Fruit fly (Drosophila melanogaster) whole organism, embryonic: ENCODE results near the gene mfas.
A peak's percentile ranks its signal among the peaks of the same experiment; 100 is the strongest.

Experiments
- BEAF-32 ChIP-seq: fragments of 200-800 bp; sonication (Bioruptor generic); optimal IDR thresholded peaks from 3 replicates; lab custom pipeline; 2017; ENCODE audit warnings: missing biosample characterization, missing genetic modification characterization, mild to moderate bottlenecking, moderate library complexity, missing genetic modification reagents
- CG10147 ChIP-seq: fragments of 200-800 bp; sonication (Bioruptor generic); optimal IDR thresholded peaks from 2 replicates; lab custom pipeline; 2019; ENCODE audit warnings: missing biosample characterization, mild to moderate bottlenecking, missing genetic modification characterization, moderate library complexity
- CG10274 ChIP-seq: fragments of 200-800 bp; sonication (Bioruptor generic); optimal IDR thresholded peaks from 3 replicates; lab custom pipeline; 2017; ENCODE audit warnings: missing biosample characterization, mild to moderate bottlenecking, missing genetic modification characterization
- CG10462 ChIP-seq: fragments of 200-800 bp; sonication (Bioruptor generic); optimal IDR thresholded peaks from 2 replicates; lab custom pipeline; 2016; ENCODE audit warnings: missing biosample characterization, missing genetic modification characterization
- CG10654 ChIP-seq: fragments of 200-800 bp; sonication (Bioruptor generic); optimal IDR thresholded peaks from 2 replicates; lab custom pipeline; 2016; ENCODE audit warnings: missing biosample characterization, missing genetic modification characterization
- CG10979 ChIP-seq: fragments of 200-800 bp; sonication (Bioruptor generic); optimal IDR thresholded peaks from 2 replicates; lab custom pipeline; 2018; ENCODE audit warnings: missing biosample characterization, mild to moderate bottlenecking, missing genetic modification characterization, moderate library complexity
- CG14860 ChIP-seq: fragments of 200-800 bp; sonication (Bioruptor generic); IDR thresholded peaks from 3 replicates; pipeline ENCODE4 v1.3.6; 2022; ENCODE audit warnings: missing biosample characterization, missing genetic modification characterization; ENCODE audit not compliant: partially characterized antibody
- CG15696 ChIP-seq: fragments of 200-800 bp; sonication (Bioruptor generic); optimal IDR thresholded peaks from 2 replicates; lab custom pipeline; 2019; ENCODE audit warnings: missing biosample characterization, mild to moderate bottlenecking, missing genetic modification characterization, moderate library complexity
- CG1647 ChIP-seq: fragments of 200-800 bp; sonication (Bioruptor generic); optimal IDR thresholded peaks from 3 replicates; lab custom pipeline; 2016; ENCODE audit warnings: missing biosample characterization, missing genetic modification characterization
- CG17385 ChIP-seq: fragments of 200-800 bp; sonication (Bioruptor generic); optimal IDR thresholded peaks from 3 replicates; lab custom pipeline; 2018; ENCODE audit warnings: missing biosample characterization, mild to moderate bottlenecking, missing genetic modification characterization
- CG2199 ChIP-seq: fragments of 200-800 bp; sonication (Bioruptor generic); IDR thresholded peaks from 3 replicates; pipeline ENCODE4 v1.3.6; 2022; ENCODE audit warnings: missing biosample characterization, missing genetic modification characterization
- CG30431 ChIP-seq: fragments of 200-800 bp; sonication (Bioruptor generic); optimal IDR thresholded peaks from 2 replicates; lab custom pipeline; 2017; ENCODE audit warnings: missing biosample characterization, missing genetic modification characterization
- CG33213 ChIP-seq: fragments of 200-800 bp; sonication (Bioruptor generic); optimal IDR thresholded peaks from 3 replicates; lab custom pipeline; 2016; ENCODE audit warnings: missing biosample characterization, missing genetic modification characterization
- CG3407 ChIP-seq: fragments of 200-800 bp; sonication (Bioruptor generic); optimal IDR thresholded peaks from 2 replicates; lab custom pipeline; 2018; ENCODE audit warnings: missing biosample characterization, mild to moderate bottlenecking, missing genetic modification characterization
- CG34422 ChIP-seq: fragments of 200-800 bp; sonication (Bioruptor generic); IDR thresholded peaks from 3 replicates; pipeline ENCODE4 v1.3.6; 2022; ENCODE audit warnings: missing biosample characterization, missing genetic modification characterization
- CG4282 ChIP-seq: fragments of 200-800 bp; sonication (Bioruptor generic); optimal IDR thresholded peaks from 2 replicates; lab custom pipeline; 2016; ENCODE audit warnings: missing biosample characterization, missing genetic modification characterization
- CG6175 ChIP-seq: fragments of 200-800 bp; sonication (Bioruptor generic); IDR thresholded peaks from 3 replicates; pipeline ENCODE4 v1.3.6; 2022; ENCODE audit warnings: missing biosample characterization, missing genetic modification characterization
- CG8089 ChIP-seq: fragments of 200-800 bp; sonication (Bioruptor generic); optimal IDR thresholded peaks from 3 replicates; lab custom pipeline; 2016; ENCODE audit warnings: missing biosample characterization, missing genetic modification characterization
- CG8944 ChIP-seq: fragments of 200-800 bp; sonication (Bioruptor generic); optimal IDR thresholded peaks from 3 replicates; lab custom pipeline; 2016; ENCODE audit warnings: missing biosample characterization, missing genetic modification characterization
- CG9932 ChIP-seq: fragments of 200-800 bp; sonication (Bioruptor generic); IDR thresholded peaks from 2 replicates; pipeline ENCODE4 v1.3.6; 2022; ENCODE audit warnings: missing biosample characterization, missing genetic modification characterization
- Deaf1 ChIP-seq: fragments of 200-800 bp; optimal IDR thresholded peaks from 3 replicates; lab custom pipeline; 2019; ENCODE audit warnings: missing biosample characterization, mild to moderate bottlenecking, missing genetic modification characterization, moderate library complexity
- Drgx ChIP-seq: fragments of 200-800 bp; sonication (Bioruptor generic); IDR thresholded peaks from 2 replicates; pipeline ENCODE4 v1.3.6; 2022; ENCODE audit warnings: missing biosample characterization, missing genetic modification characterization
- E2f1 ChIP-seq: fragments of 200-800 bp; sonication (Bioruptor generic); IDR thresholded peaks from 2 replicates; pipeline ENCODE4 v1.3.6; 2022; ENCODE audit warnings: missing biosample characterization, missing genetic modification characterization
- Hmr ChIP-seq: fragments of 200-800 bp; sonication (Bioruptor generic); optimal IDR thresholded peaks from 3 replicates; lab custom pipeline; 2017; ENCODE audit warnings: mild to moderate bottlenecking, missing biosample characterization, missing genetic modification reagents, missing genetic modification characterization
- Hr3 ChIP-seq: fragments of 200-800 bp; sonication (Bioruptor generic); optimal IDR thresholded peaks from 3 replicates; lab custom pipeline; 2016; ENCODE audit warnings: missing biosample characterization, missing genetic modification characterization
- Mad ChIP-seq: fragments of 200-800 bp; sonication (Bioruptor generic); optimal IDR thresholded peaks from 2 replicates; lab custom pipeline; 2016; ENCODE audit warnings: missing biosample characterization, missing genetic modification characterization
- Poxn ChIP-seq: fragments of 200-800 bp; sonication (Bioruptor generic); IDR thresholded peaks from 2 replicates; pipeline ENCODE4 v1.3.6; 2022; ENCODE audit warnings: missing biosample characterization, missing genetic modification characterization
- Sin3A ChIP-seq: fragments of >200 bp; optimal IDR thresholded peaks from 2 replicates; lab custom pipeline; 2018
- bab2 ChIP-seq: fragments of 200-800 bp; sonication (Bioruptor generic); optimal IDR thresholded peaks from 2 replicates; lab custom pipeline; 2016; ENCODE audit warnings: missing biosample characterization, missing genetic modification characterization
- bowl ChIP-seq: fragments of 200-800 bp; sonication (Bioruptor generic); IDR thresholded peaks from 2 replicates; pipeline ENCODE4 v1.3.6; 2022; ENCODE audit warnings: missing biosample characterization, missing genetic modification characterization
- cato ChIP-seq: fragments of 200-800 bp; sonication (Bioruptor generic); optimal IDR thresholded peaks from 2 replicates; lab custom pipeline; 2016; ENCODE audit warnings: missing biosample characterization, missing genetic modification characterization, borderline replicate concordance
- crp ChIP-seq, 2 experiments: fragments of 200-800 bp; sonication (Bioruptor generic); optimal IDR thresholded peaks; 2 replicates in 1 of 2; 3 replicates in 1 of 2; lab custom pipeline; 2017; ENCODE audit warnings: missing biosample characterization in 2 of 2, missing genetic modification characterization in 2 of 2, mild to moderate bottlenecking in 1 of 2, moderate library complexity in 1 of 2
- dpn ChIP-seq, 2 experiments: fragments of 200-800 bp; sonication (Bioruptor generic); optimal IDR thresholded peaks; 3 replicates each; lab custom pipeline; 2016; ENCODE audit warnings: missing biosample characterization in 2 of 2, missing genetic modification characterization in 2 of 2
- exex ChIP-seq: fragments of 200-800 bp; sonication (Bioruptor generic); optimal IDR thresholded peaks from 4 replicates; lab custom pipeline; 2018; ENCODE audit warnings: missing biosample characterization, mild to moderate bottlenecking, missing genetic modification characterization, moderate library complexity
- grn ChIP-seq: fragments of 200-800 bp; sonication (Bioruptor generic); optimal IDR thresholded peaks from 3 replicates; lab custom pipeline; 2017; ENCODE audit warnings: missing biosample characterization, missing genetic modification characterization
- klu ChIP-seq: fragments of 200-800 bp; sonication (Bioruptor generic); IDR thresholded peaks from 2 replicates; pipeline ENCODE4 v1.3.6; 2022; ENCODE audit warnings: missing biosample characterization, missing genetic modification characterization
- kni ChIP-seq: fragments of 200-800 bp; sonication (Bioruptor generic); optimal IDR thresholded peaks from 3 replicates; lab custom pipeline; 2017; ENCODE audit warnings: mild to moderate bottlenecking, missing biosample characterization, missing genetic modification reagents, missing genetic modification characterization
- lbe ChIP-seq: fragments of 200-800 bp; sonication (Bioruptor generic); optimal IDR thresholded peaks from 2 replicates; lab custom pipeline; 2016; ENCODE audit warnings: missing biosample characterization, mild to moderate bottlenecking, missing genetic modification characterization
- nmo ChIP-seq: fragments of 200-800 bp; sonication (Bioruptor generic); optimal IDR thresholded peaks from 2 replicates; lab custom pipeline; 2018; ENCODE audit warnings: missing biosample characterization, mild to moderate bottlenecking, missing genetic modification characterization, moderate library complexity
- nom ChIP-seq: fragments of 200-800 bp; sonication (Bioruptor generic); optimal IDR thresholded peaks from 2 replicates; lab custom pipeline; 2017; ENCODE audit warnings: missing biosample characterization, missing genetic modification characterization, mild to moderate bottlenecking, moderate library complexity, missing genetic modification reagents
- pita ChIP-seq: fragments of 200-800 bp; sonication (Bioruptor generic); optimal IDR thresholded peaks from 2 replicates; lab custom pipeline; 2017; ENCODE audit warnings: missing biosample characterization, mild to moderate bottlenecking, missing genetic modification characterization
- prd ChIP-seq, 3 experiments: fragments of >200 bp in 2 of 3; fragments of 200-800 bp in 1 of 3; sonication (Bioruptor generic) in 1 of 3; optimal IDR thresholded peaks in 2 of 3; IDR thresholded peaks in 1 of 3; 2 replicates in 2 of 3; 3 replicates in 1 of 3; pipeline versions ENCODE4 v1.3.6 to Lab custom; 2017 to 2022; ENCODE audit warnings: missing biosample characterization in 1 of 3, missing genetic modification characterization in 1 of 3
- stwl ChIP-seq: fragments of 200-800 bp; sonication (Bioruptor generic); optimal IDR thresholded peaks from 3 replicates; lab custom pipeline; 2018; ENCODE audit warnings: missing biosample characterization, mild to moderate bottlenecking, missing genetic modification characterization, moderate library complexity
- tna ChIP-seq: fragments of 200-800 bp; sonication (Bioruptor generic); IDR thresholded peaks from 2 replicates; pipeline ENCODE4 v1.3.6; 2022; ENCODE audit warnings: missing biosample characterization, missing genetic modification characterization; ENCODE audit not compliant: partially characterized antibody
- toy ChIP-seq: fragments of 200-800 bp; sonication (Bioruptor generic); IDR thresholded peaks from 2 replicates; pipeline ENCODE4 v1.3.6; 2022; ENCODE audit warnings: missing biosample characterization, missing genetic modification characterization
- tx ChIP-seq: fragments of 200-800 bp; sonication (Bioruptor generic); optimal IDR thresholded peaks from 2 replicates; lab custom pipeline; 2016; ENCODE audit warnings: missing biosample characterization, missing genetic modification characterization
- vvl ChIP-seq: fragments of 200-800 bp; sonication (Bioruptor generic); IDR thresholded peaks from 2 replicates; pipeline ENCODE4 v1.3.6; 2022; ENCODE audit warnings: missing biosample characterization, missing genetic modification characterization
- z ChIP-seq: fragments of 200-800 bp; sonication (Bioruptor generic); IDR thresholded peaks from 3 replicates; pipeline ENCODE4 v1.3.6; 2022; ENCODE audit warnings: missing biosample characterization, missing genetic modification characterization

The mfas gene

dm6 chr3R:11976556-11977335 is 16.4 kb downstream of the mfas start, which contains the start of gene CG10005 (continued):
- TF ChIP-seq pita (GFP tag; lab: Kevin White, UChicago) = no peak
- no peak for TF ChIP-seq Hmr
- TF ChIP-seq CG4282 (GFP tag; lab: Kevin White, UChicago) = no peak
- no peak for TF ChIP-seq Deaf1 (tag; lab: Kevin White, UChicago)
- TF ChIP-seq nom (GFP tag; lab: Kevin White, UChicago) = peak; percentile 60
- no peak for TF ChIP-seq CG10274 (GFP tag; lab: Kevin White, UChicago)
- peak; percentile 69 for TF ChIP-seq kni (GFP tag; lab: Kevin White, UChicago)
- no peak for TF ChIP-seq CG34422 (GFP tag; lab: Robert Waterston, UW)
- TF ChIP-seq dpn (GFP tag; optimal IDR thresholded peaks at IDR 0.05; lab: Kevin White, UChicago) = no peak
- no peak for TF ChIP-seq CG33213 (GFP tag; lab: Kevin White, UChicago)
- TF ChIP-seq Drgx (GFP tag; lab: Robert Waterston, UW) = no peak
- TF ChIP-seq tx (GFP tag; lab: Kevin White, UChicago) = no peak
- no peak for TF ChIP-seq CG10462 (GFP tag; lab: Kevin White, UChicago)
- no peak for TF ChIP-seq prd (optimal IDR thresholded peaks at IDR 0.05; lab: Kevin White, UChicago)
- TF ChIP-seq prd (GFP tag; IDR thresholded peaks at IDR 0.05; lab: Robert Waterston, UW) = no peak

- TF ChIP-seq E2f1 (GFP tag; lab: Robert Waterston, UW) = no peak
- TF ChIP-seq CG14860 = no peak
- TF ChIP-seq CG15696 = no peak
- TF ChIP-seq CG17385 (GFP tag; lab: Kevin White, UChicago) = peak; percentile 17
- TF ChIP-seq tna (GFP tag; lab: Robert Waterston, UW) = no peak
- TF ChIP-seq vvl (GFP tag; lab: Robert Waterston, UW) = 0 out of 2 replicates have a peak, but pooled peaks have one; percentile 33
- TF ChIP-seq CG6175 = no peak
- peak; percentile 38 for TF ChIP-seq BEAF-32
- no peak for TF ChIP-seq CG10979 (tag; lab: Kevin White, UChicago)
- no peak for TF ChIP-seq cato (GFP tag; lab: Kevin White, UChicago)
- TF ChIP-seq toy (GFP tag; lab: Robert Waterston, UW) = no peak
- peak; percentile 83 for TF ChIP-seq stwl (tag; lab: Kevin White, UChicago)
- no peak for TF ChIP-seq Mad (GFP tag; lab: Kevin White, UChicago)
- TF ChIP-seq nmo (GFP tag; lab: Kevin White, UChicago) = peak; percentile 25
- no peak for TF ChIP-seq CG3407 (GFP tag; lab: Kevin White, UChicago)
- TF ChIP-seq grn (GFP tag; lab: Kevin White, UChicago) = no peak
- no peak for TF ChIP-seq CG10147
- TF ChIP-seq CG2199 (GFP tag; lab: Robert Waterston, UW) = no peak
- no peak for TF ChIP-seq exex (tag; lab: Kevin White, UChicago)
- TF ChIP-seq klu (GFP tag; lab: Robert Waterston, UW) = no peak
- no peak for TF ChIP-seq CG1647 (GFP tag; lab: Kevin White, UChicago)
- no peak for TF ChIP-seq CG30431 (GFP tag; lab: Kevin White, UChicago)
- no peak for TF ChIP-seq pita (GFP tag; lab: Kevin White, UChicago)
- no peak for TF ChIP-seq z
- no peak for TF ChIP-seq lbe (GFP tag; lab: Kevin White, UChicago)
- TF ChIP-seq bab2 (GFP tag; lab: Kevin White, UChicago) = no peak
- no peak for TF ChIP-seq CG4282 (GFP tag; lab: Kevin White, UChicago)
- no peak for TF ChIP-seq CG9932
- no peak for TF ChIP-seq CG8944 (GFP tag; lab: Kevin White, UChicago)
- TF ChIP-seq CG8089 = no peak
- peak in 1 of 2 experiments; percentile 13 for TF ChIP-seq crp (GFP tag; optimal IDR thresholded peaks at IDR 0.05; lab: Kevin White, UChicago)
- TF ChIP-seq Hr3 (GFP tag; lab: Kevin White, UChicago) = no peak
- TF ChIP-seq Poxn = no peak
- no peak for TF ChIP-seq CG10654
- TF ChIP-seq Sin3A (lab: Kevin White, UChicago) = peak; percentile 55
- no peak for TF ChIP-seq bowl (GFP tag; lab: Robert Waterston, UW)
These were observed 18.5 kb downstream of the mfas start, which contains the start of gene Tango9 for dm6 chr3R:11974631-11975030. Tango9 (minus strand) TSS chr3R:11974910.
